Worm (Caenorhabditis elegans): Measurements from ENCODE around the gene F43C1.5.

The F43C1.5 gene

ce11 chrIII:4237660-4238059 lies 8.7 kb downstream of the F43C1.5 start (continued):
- TF ChIP-seq pax-1 (tag; optimal IDR thresholded peaks at IDR 0.05): no peak

- TF ChIP-seq elt-2 (tag; optimal IDR thresholded peaks at IDR 0.05) (peak; percentile 77), mec-3 (tag; optimal IDR thresholded peaks at IDR 0.05; ENCODE audit: borderline replicate concordance) (no peak)
These were observed 11.2 kb downstream of the F43C1.5 start for ce11 chrIII:4240126-4240525.

ce11 chrIII:4241181-4241580 lies 12.2 kb downstream of the F43C1.5 start:
- TF ChIP-seq Y22D7AL.16 (tag; optimal IDR thresholded peaks at IDR 0.05) (no peak), sox-2 (GFP tag; IDR thresholded peaks at IDR 0.05) (no peak), hlh-8 (tag; optimal IDR thresholded peaks at IDR 0.05) (no peak), syd-9 (tag; optimal IDR thresholded peaks at IDR 0.05) (no peak), mec-3 (tag; optimal IDR thresholded peaks at IDR 0.05; ENCODE audit: borderline replicate concordance) (no peak), C38D4.7 (GFP tag; optimal IDR thresholded peaks at IDR 0.05) (no peak), hlh-6 (tag; optimal IDR thresholded peaks at IDR 0.05) (no peak), pag-3 (tag; optimal IDR thresholded peaks at IDR 0.05; ENCODE audit: borderline replicate concordance) (no peak), tbx-2 (tag; optimal IDR thresholded peaks at IDR 0.05) (no peak), rnt-1 (tag; optimal IDR thresholded peaks at IDR 0.05) (no peak)

- TF ChIP-seq ceh-22 (tag; optimal IDR thresholded peaks at IDR 0.05): no peak
These were observed 13.4 kb downstream of the F43C1.5 start, which contains the start of gene F43C1.7 for ce11 chrIII:4242225-4242862. Gene F43C1.7 (minus strand): TSS chrIII:4242575.

ce11 chrIII:4243461-4243860 lies 14.5 kb downstream of the F43C1.5 start, which contains the start of gene mrpl-21:
Gene mrpl-21 (minus strand): TSS chrIII:4243561.
- TF ChIP-seq mec-3 (tag; optimal IDR thresholded peaks at IDR 0.05; ENCODE audit: borderline replicate concordance): no peak

- TF ChIP-seq mec-3 (tag; optimal IDR thresholded peaks at IDR 0.05; ENCODE audit: borderline replicate concordance) (no peak), unc-86 (tag; optimal IDR thresholded peaks at IDR 0.05) (no peak), K02D7.2 (tag; optimal IDR thresholded peaks at IDR 0.05) (no peak), ztf-16 (tag; optimal IDR thresholded peaks at IDR 0.05) (no peak), fax-1 (tag; optimal IDR thresholded peaks at IDR 0.05) (no peak), lin-11 (tag; optimal IDR thresholded peaks at IDR 0.05) (no peak), ceh-34 (tag; optimal IDR thresholded peaks at IDR 0.05) (no peak), dmd-4 (tag; optimal IDR thresholded peaks at IDR 0.05; ENCODE audit: borderline replicate concordance) (no peak), ama-1 (optimal IDR thresholded peaks at IDR 0.05) (no peak), nfya-1 (tag; optimal IDR thresholded peaks at IDR 0.05) (no peak), dve-1 (tag; optimal IDR thresholded peaks at IDR 0.05) (no peak), ceh-14 (tag; optimal IDR thresholded peaks at IDR 0.05) (no peak)
These were observed 15.3 kb downstream of the F43C1.5 start, which contains the start of gene zhit-2 for ce11 chrIII:4244285-4244684. Gene zhit-2 (minus strand): TSS chrIII:4244385.

ce11 chrIII:4247571-4247970 lies 18.6 kb downstream of the F43C1.5 start, which contains the start of gene Y44F5A.1:
Gene Y44F5A.1 (minus strand): TSS chrIII:4247671.
- TF ChIP-seq pax-1 (tag; optimal IDR thresholded peaks at IDR 0.05): no peak
- no peak for TF ChIP-seq ceh-19 (GFP tag; optimal IDR thresholded peaks at IDR 0.05)
- no peak for TF ChIP-seq lim-6 (tag; optimal IDR thresholded peaks at IDR 0.05)
- no peak for TF ChIP-seq gmeb-2 (tag; optimal IDR thresholded peaks at IDR 0.05)
- no peak for TF ChIP-seq sox-4 (tag; optimal IDR thresholded peaks at IDR 0.05)
- TF ChIP-seq madf-2 (tag; optimal IDR thresholded peaks at IDR 0.05): no peak
- TF ChIP-seq ceh-18 (tag; optimal IDR thresholded peaks at IDR 0.05): no peak
- TF ChIP-seq pha-2 (tag; optimal IDR thresholded peaks at IDR 0.05): no peak
- no peak for TF ChIP-seq fkh-6 (tag; optimal IDR thresholded peaks at IDR 0.05)
- TF ChIP-seq ceh-2 (tag; optimal IDR thresholded peaks at IDR 0.05): no peak
- no peak for TF ChIP-seq hlh-6 (tag; optimal IDR thresholded peaks at IDR 0.05)
- no peak for TF ChIP-seq F13H6.1 (tag; optimal IDR thresholded peaks at IDR 0.05)
- TF ChIP-seq K09A11.1 (tag; optimal IDR thresholded peaks at IDR 0.05; ENCODE audit: insufficient read depth): no peak
- TF ChIP-seq ceh-34 (tag; optimal IDR thresholded peaks at IDR 0.05): no peak
- no peak for TF ChIP-seq eyg-1 (tag; optimal IDR thresholded peaks at IDR 0.05)
- no peak for TF ChIP-seq rnt-1 (tag; optimal IDR thresholded peaks at IDR 0.05)
